Worm (Caenorhabditis elegans) whole organism, late embryonic: ENCODE results near the gene sri-66.

Experiments
- C08G9.2 ChIP-seq: sonication (generic microtip); optimal IDR thresholded peaks from 2 replicates; lab custom pipeline; 2016; ENCODE audit warnings: mild to moderate bottlenecking, missing genetic modification characterization, moderate library complexity, missing compliant biosample characterization
- ama-1 ChIP-seq: fragments of 150-350 bp; optimal IDR thresholded peaks from 2 replicates; lab custom pipeline; 2014
- ceh-9 ChIP-seq: sonication (generic microtip); optimal IDR thresholded peaks from 2 replicates; lab custom pipeline; 2016; ENCODE audit warnings: mild to moderate bottlenecking, missing genetic modification characterization, inconsistent platforms, missing compliant biosample characterization
- dve-1 ChIP-seq: sonication (generic microtip); optimal IDR thresholded peaks from 2 replicates; lab custom pipeline; 2017; ENCODE audit warnings: antibody characterized with exemption, mild to moderate bottlenecking, missing genetic modification characterization, missing compliant biosample characterization
- madf-2 ChIP-seq: sonication (generic microtip); optimal IDR thresholded peaks from 2 replicates; lab custom pipeline; 2017; ENCODE audit warnings: missing genetic modification characterization, missing compliant biosample characterization
- nhr-11 ChIP-seq: fragments of 150-350 bp; optimal IDR thresholded peaks from 2 replicates; lab custom pipeline; 2014; ENCODE audit warnings: missing biosample characterization, missing genetic modification characterization
- pha-4 ChIP-seq: fragments of 150-350 bp; optimal IDR thresholded peaks from 2 replicates; lab custom pipeline; 2018; ENCODE audit warnings: missing biosample characterization, missing genetic modification reagents, missing genetic modification characterization
- pros-1 ChIP-seq: fragments of 150-350 bp; optimal IDR thresholded peaks from 2 replicates; lab custom pipeline; 2014; ENCODE audit warnings: missing biosample characterization, missing genetic modification reagents, missing genetic modification characterization
- tbx-2 ChIP-seq: sonication (generic microtip); optimal IDR thresholded peaks from 2 replicates; lab custom pipeline; 2016; ENCODE audit warnings: missing genetic modification characterization, missing compliant biosample characterization
- ttx-3 ChIP-seq: sonication (generic microtip); optimal IDR thresholded peaks from 2 replicates; lab custom pipeline; 2016; ENCODE audit warnings: missing genetic modification reagents, missing genetic modification characterization, missing compliant biosample characterization
- unc-3 ChIP-seq, 2 experiments: fragments of 200-800 bp in 1 of 2; sonication (Bioruptor generic) in 1 of 2; sonication (generic microtip) in 1 of 2; conservative IDR thresholded peaks in 1 of 2; optimal IDR thresholded peaks in 1 of 2; 2 replicates each; pipeline versions ENCODE4 v1.3.6 to Lab custom; 2016 to 2022; ENCODE audit warnings: missing compliant biosample characterization in 2 of 2, missing genetic modification characterization in 2 of 2, missing genetic modification reagents in 1 of 2
- unc-86 ChIP-seq: sonication (generic microtip); optimal IDR thresholded peaks from 2 replicates; lab custom pipeline; 2016; ENCODE audit warnings: missing genetic modification characterization, missing compliant biosample characterization

DNA sequence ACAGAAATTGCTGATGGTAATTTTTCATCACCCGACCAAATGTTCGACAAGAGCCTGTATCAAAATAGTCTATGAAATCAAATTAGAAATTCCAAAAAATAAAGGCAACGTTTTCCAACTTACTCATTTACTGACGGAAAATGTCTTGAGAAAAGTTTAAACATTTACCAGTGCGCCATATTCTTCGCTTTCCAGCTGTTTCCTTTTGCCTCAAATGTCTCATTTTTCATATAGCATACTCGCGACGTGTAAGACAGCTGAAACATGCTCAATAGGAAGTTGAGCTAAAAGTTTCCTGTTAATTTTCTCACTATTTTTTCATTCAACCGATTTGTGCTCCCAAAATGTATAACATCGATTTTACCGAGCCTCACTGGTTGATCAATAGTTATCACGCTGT lies at the start of gene sri-66:
- no peak for TF ChIP-seq pha-4 (tag; lab: Kevin White, UChicago)
- TF ChIP-seq ceh-9 (tag; lab: Kevin White, UChicago), result no peak
- TF ChIP-seq unc-86, result no peak
- TF ChIP-seq unc-3 (GFP tag; conservative IDR thresholded peaks at IDR 0.05; lab: Robert Waterston, UW), result no peak
- TF ChIP-seq unc-3 (tag; optimal IDR thresholded peaks at IDR 0.05; lab: Kevin White, UChicago), result no peak
- TF ChIP-seq ttx-3 (tag; lab: Kevin White, UChicago), result no peak
- no peak for TF ChIP-seq ama-1 (lab: Kevin White, UChicago)
- TF ChIP-seq C08G9.2, result no peak
- no peak for TF ChIP-seq nhr-11 (tag; lab: Kevin White, UChicago)
- TF ChIP-seq tbx-2 (tag; lab: Kevin White, UChicago), result no peak
- no peak for TF ChIP-seq madf-2 (tag; lab: Kevin White, UChicago)
- no peak for TF ChIP-seq dve-1 (tag; lab: Kevin White, UChicago)
- TF ChIP-seq pros-1, result no peak
